Fruit fly (Drosophila melanogaster) whole organism, embryonic: Measurements from ENCODE around the gene scrt.

ENCODE experiments used
- B-H1 ChIP-seq: fragments of 200-800 bp; sonication (Bioruptor generic); IDR thresholded peaks from 3 replicates; pipeline ENCODE4 v1.3.6; 2022; ENCODE audit warnings: missing biosample characterization, missing genetic modification characterization
- CG10321 ChIP-seq: fragments of 200-800 bp; sonication (Bioruptor generic); IDR thresholded peaks from 2 replicates; pipeline ENCODE4 v1.3.6; 2022; ENCODE audit warnings: missing biosample characterization, missing genetic modification characterization
- CG10366 ChIP-seq: fragments of 200-800 bp; sonication (Bioruptor generic); IDR thresholded peaks from 2 replicates; pipeline ENCODE4 v1.3.6; 2022; ENCODE audit warnings: missing biosample characterization, missing genetic modification characterization
- CG10462 ChIP-seq: fragments of 200-800 bp; sonication (Bioruptor generic); optimal IDR thresholded peaks from 2 replicates; lab custom pipeline; 2016; ENCODE audit warnings: missing biosample characterization, missing genetic modification characterization
- CG10565 ChIP-seq: fragments of 200-800 bp; sonication (Bioruptor generic); optimal IDR thresholded peaks from 3 replicates; lab custom pipeline; 2016; ENCODE audit warnings: missing biosample characterization, mild to moderate bottlenecking, missing genetic modification characterization
- CG11247 ChIP-seq: fragments of 200-800 bp; sonication (Bioruptor generic); IDR thresholded peaks from 2 replicates; pipeline ENCODE4 v1.3.6; 2022; ENCODE audit warnings: missing biosample characterization, missing genetic modification characterization
- CG12071 ChIP-seq: fragments of 200-800 bp; sonication (Bioruptor generic); optimal IDR thresholded peaks from 3 replicates; lab custom pipeline; 2018; ENCODE audit warnings: missing biosample characterization, mild to moderate bottlenecking, missing genetic modification characterization
- CG12659 ChIP-seq: fragments of 200-800 bp; sonication (Bioruptor generic); optimal IDR thresholded peaks from 3 replicates; lab custom pipeline; 2017; ENCODE audit warnings: mild to moderate bottlenecking, missing biosample characterization, missing genetic modification reagents, missing genetic modification characterization
- CG13775 ChIP-seq: fragments of 200-800 bp; sonication (Bioruptor generic); optimal IDR thresholded peaks from 3 replicates; lab custom pipeline; 2017; ENCODE audit warnings: missing biosample characterization, mild to moderate bottlenecking, missing genetic modification characterization
- CG14014 ChIP-seq: fragments of 200-800 bp; sonication (Bioruptor generic); IDR thresholded peaks from 2 replicates; pipeline ENCODE4 v1.3.6; 2022; ENCODE audit warnings: missing biosample characterization, missing genetic modification characterization
- CG14667 ChIP-seq: fragments of 200-800 bp; sonication (Bioruptor generic); IDR thresholded peaks from 2 replicates; pipeline ENCODE4 v1.3.6; 2022; ENCODE audit warnings: missing biosample characterization, missing genetic modification characterization
- CG15011 ChIP-seq: fragments of 200-800 bp; sonication (Bioruptor generic); optimal IDR thresholded peaks from 3 replicates; lab custom pipeline; 2018; ENCODE audit warnings: missing biosample characterization, mild to moderate bottlenecking, missing genetic modification characterization
- CG15601 ChIP-seq: fragments of 200-800 bp; sonication (Bioruptor generic); optimal IDR thresholded peaks from 3 replicates; lab custom pipeline; 2019; ENCODE audit warnings: missing biosample characterization, mild to moderate bottlenecking, missing genetic modification characterization, moderate library complexity
- CG17802 ChIP-seq: fragments of 200-800 bp; sonication (Bioruptor generic); optimal IDR thresholded peaks from 2 replicates; lab custom pipeline; 2018; ENCODE audit warnings: missing biosample characterization, mild to moderate bottlenecking, missing genetic modification characterization, moderate library complexity
- CG18011 ChIP-seq: fragments of 200-800 bp; sonication (Bioruptor generic); optimal IDR thresholded peaks from 2 replicates; lab custom pipeline; 2017; ENCODE audit warnings: missing biosample characterization, missing genetic modification characterization, mild to moderate bottlenecking, moderate library complexity, missing genotype
- CG2875 ChIP-seq: fragments of 200-800 bp; sonication (Bioruptor generic); optimal IDR thresholded peaks from 2 replicates; lab custom pipeline; 2017; ENCODE audit warnings: missing biosample characterization, mild to moderate bottlenecking, missing genetic modification characterization, missing genetic modification reagents
- CG3407 ChIP-seq: fragments of 200-800 bp; sonication (Bioruptor generic); optimal IDR thresholded peaks from 2 replicates; lab custom pipeline; 2018; ENCODE audit warnings: missing biosample characterization, mild to moderate bottlenecking, missing genetic modification characterization
- CG4730 ChIP-seq: fragments of 200-800 bp; sonication (Bioruptor generic); IDR thresholded peaks from 2 replicates; pipeline ENCODE4 v1.3.6; 2022; ENCODE audit warnings: missing biosample characterization, missing genetic modification characterization
- CG5953 ChIP-seq: fragments of 200-800 bp; sonication (Bioruptor generic); IDR thresholded peaks from 2 replicates; pipeline ENCODE4 v1.3.6; 2022; ENCODE audit warnings: missing biosample characterization, missing genetic modification characterization
- CG8089 ChIP-seq: fragments of 200-800 bp; sonication (Bioruptor generic); optimal IDR thresholded peaks from 3 replicates; lab custom pipeline; 2016; ENCODE audit warnings: missing biosample characterization, missing genetic modification characterization
- CG9437 ChIP-seq: fragments of 200-800 bp; sonication (Bioruptor generic); optimal IDR thresholded peaks from 2 replicates; lab custom pipeline; 2018; ENCODE audit warnings: missing biosample characterization, mild to moderate bottlenecking, missing genetic modification characterization
- CoRest ChIP-seq: fragments of 200-800 bp; sonication (Bioruptor generic); optimal IDR thresholded peaks from 3 replicates; lab custom pipeline; 2018; ENCODE audit warnings: missing biosample characterization, mild to moderate bottlenecking, missing genetic modification characterization, moderate library complexity
- Dbx ChIP-seq: fragments of 200-800 bp; sonication (Bioruptor generic); IDR thresholded peaks from 3 replicates; pipeline ENCODE4 v1.3.6; 2022; ENCODE audit warnings: missing biosample characterization, missing genetic modification characterization
- Dfd ChIP-seq, 2 experiments: fragments of >200 bp; optimal IDR thresholded peaks; 2 replicates each; lab custom pipeline; 2017; ENCODE audit warnings: missing biosample characterization in 2 of 2, missing genetic modification characterization in 2 of 2
- Fer1 ChIP-seq: fragments of 200-800 bp; sonication (Bioruptor generic); optimal IDR thresholded peaks from 2 replicates; lab custom pipeline; 2017; ENCODE audit warnings: missing biosample characterization, mild to moderate bottlenecking, missing genetic modification characterization
- GATAe ChIP-seq: fragments of 200-800 bp; sonication (Bioruptor generic); conservative IDR thresholded peaks from 2 replicates; pipeline ENCODE4 v1.3.6; 2022; ENCODE audit warnings: missing biosample characterization, missing genetic modification characterization
- HLH54F ChIP-seq: fragments of 200-800 bp; sonication (Bioruptor generic); optimal IDR thresholded peaks from 3 replicates; lab custom pipeline; 2016; ENCODE audit warnings: missing biosample characterization, missing genetic modification characterization
- Hey ChIP-seq: fragments of 200-800 bp; sonication (Bioruptor generic); optimal IDR thresholded peaks from 3 replicates; lab custom pipeline; 2018; ENCODE audit warnings: missing biosample characterization, mild to moderate bottlenecking, missing genetic modification characterization
- Mes4 ChIP-seq: fragments of 200-800 bp; sonication (Bioruptor generic); optimal IDR thresholded peaks from 2 replicates; lab custom pipeline; 2016; ENCODE audit warnings: missing biosample characterization, missing genetic modification characterization
- Mrtf ChIP-seq: fragments of 200-800 bp; sonication (Bioruptor generic); IDR thresholded peaks from 3 replicates; pipeline ENCODE4 v1.3.6; 2022; ENCODE audit warnings: missing biosample characterization, missing genetic modification characterization
- NC2β ChIP-seq: fragments of 200-800 bp; sonication (Bioruptor generic); optimal IDR thresholded peaks from 2 replicates; lab custom pipeline; 2016; ENCODE audit warnings: missing biosample characterization, missing genetic modification characterization
- Nf-YA ChIP-seq: fragments of 200-800 bp; sonication (Bioruptor generic); IDR thresholded peaks from 2 replicates; pipeline ENCODE4 v1.3.6; 2022; ENCODE audit warnings: missing biosample characterization, missing genetic modification characterization
- Ravus ChIP-seq: fragments of 200-800 bp; sonication (Bioruptor generic); IDR thresholded peaks from 2 replicates; pipeline ENCODE4 v1.3.6; 2022; ENCODE audit warnings: missing biosample characterization, missing genetic modification characterization
- Sox100B ChIP-seq: fragments of 200-800 bp; sonication (Bioruptor generic); optimal IDR thresholded peaks from 3 replicates; lab custom pipeline; 2018; ENCODE audit warnings: missing biosample characterization, mild to moderate bottlenecking, missing genetic modification characterization
- bab2 ChIP-seq: fragments of 200-800 bp; sonication (Bioruptor generic); optimal IDR thresholded peaks from 2 replicates; lab custom pipeline; 2016; ENCODE audit warnings: missing biosample characterization, missing genetic modification characterization
- bcd ChIP-seq: fragments of 200-800 bp; sonication (Bioruptor generic); optimal IDR thresholded peaks from 2 replicates; lab custom pipeline; 2017; ENCODE audit warnings: missing biosample characterization, mild to moderate bottlenecking, missing genetic modification characterization
- cwo ChIP-seq: fragments of 200-800 bp; sonication (Bioruptor generic); optimal IDR thresholded peaks from 3 replicates; lab custom pipeline; 2017; ENCODE audit warnings: missing biosample characterization, missing genetic modification characterization, mild to moderate bottlenecking, moderate library complexity, missing genetic modification reagents
- ewg ChIP-seq: fragments of 200-800 bp; sonication (Bioruptor generic); optimal IDR thresholded peaks from 3 replicates; lab custom pipeline; 2017; ENCODE audit warnings: mild to moderate bottlenecking, missing biosample characterization, missing genetic modification reagents, missing genetic modification characterization
- fd96Cb ChIP-seq: fragments of 200-800 bp; sonication (Bioruptor generic); optimal IDR thresholded peaks from 2 replicates; lab custom pipeline; 2018; ENCODE audit warnings: missing biosample characterization, mild to moderate bottlenecking, missing genetic modification characterization, moderate library complexity
- fru ChIP-seq: fragments of >200 bp; optimal IDR thresholded peaks from 2 replicates; lab custom pipeline; 2017
- inv ChIP-seq: fragments of 200-800 bp; sonication (Bioruptor generic); IDR thresholded peaks from 2 replicates; pipeline ENCODE4 v1.3.6; 2022; ENCODE audit warnings: missing biosample characterization, missing genetic modification characterization; ENCODE audit not compliant: partially characterized antibody
- lab ChIP-seq: fragments of 200-800 bp; sonication (Bioruptor generic); optimal IDR thresholded peaks from 3 replicates; lab custom pipeline; 2017; ENCODE audit warnings: missing biosample characterization, missing genetic modification characterization, mild to moderate bottlenecking, moderate library complexity, missing genetic modification reagents
- lola ChIP-seq, 3 experiments: fragments of >200 bp in 2 of 3; fragments of 200-800 bp in 1 of 3; sonication (Bioruptor generic) in 1 of 3; optimal IDR thresholded peaks; 2 replicates each; lab custom pipeline; 2017 to 2019; ENCODE audit warnings: missing biosample characterization in 3 of 3, missing genetic modification characterization in 3 of 3, mild to moderate bottlenecking in 1 of 3, moderate library complexity in 1 of 3
- nmo ChIP-seq: fragments of 200-800 bp; sonication (Bioruptor generic); optimal IDR thresholded peaks from 2 replicates; lab custom pipeline; 2018; ENCODE audit warnings: missing biosample characterization, mild to moderate bottlenecking, missing genetic modification characterization, moderate library complexity
- nom ChIP-seq: fragments of 200-800 bp; sonication (Bioruptor generic); optimal IDR thresholded peaks from 2 replicates; lab custom pipeline; 2017; ENCODE audit warnings: missing biosample characterization, missing genetic modification characterization, mild to moderate bottlenecking, moderate library complexity, missing genetic modification reagents
- oc ChIP-seq: fragments of 200-800 bp; sonication (Bioruptor generic); optimal IDR thresholded peaks from 2 replicates; lab custom pipeline; 2018; ENCODE audit warnings: missing biosample characterization, mild to moderate bottlenecking, missing genetic modification characterization, moderate library complexity
- run ChIP-seq: fragments of 200-800 bp; sonication (Bioruptor generic); optimal IDR thresholded peaks from 3 replicates; lab custom pipeline; 2018; ENCODE audit warnings: missing biosample characterization, mild to moderate bottlenecking, missing genetic modification characterization
- sd ChIP-seq: fragments of 200-800 bp; sonication (Bioruptor generic); optimal IDR thresholded peaks from 3 replicates; lab custom pipeline; 2018; ENCODE audit warnings: missing biosample characterization, mild to moderate bottlenecking, missing genetic modification characterization, moderate library complexity
- so ChIP-seq: fragments of 200-800 bp; sonication (Bioruptor generic); IDR thresholded peaks from 3 replicates; pipeline ENCODE4 v1.3.6; 2022; ENCODE audit warnings: missing biosample characterization, missing genetic modification characterization
- trem ChIP-seq: fragments of 200-800 bp; optimal IDR thresholded peaks from 3 replicates; lab custom pipeline; 2019; ENCODE audit warnings: missing biosample characterization, mild to moderate bottlenecking, missing genetic modification characterization, moderate library complexity
- zfh1 ChIP-seq: fragments of 200-800 bp; sonication (Bioruptor generic); IDR thresholded peaks from 3 replicates; pipeline ENCODE4 v1.3.6; 2022; ENCODE audit warnings: missing biosample characterization, missing genetic modification characterization

The scrt gene

DNA sequence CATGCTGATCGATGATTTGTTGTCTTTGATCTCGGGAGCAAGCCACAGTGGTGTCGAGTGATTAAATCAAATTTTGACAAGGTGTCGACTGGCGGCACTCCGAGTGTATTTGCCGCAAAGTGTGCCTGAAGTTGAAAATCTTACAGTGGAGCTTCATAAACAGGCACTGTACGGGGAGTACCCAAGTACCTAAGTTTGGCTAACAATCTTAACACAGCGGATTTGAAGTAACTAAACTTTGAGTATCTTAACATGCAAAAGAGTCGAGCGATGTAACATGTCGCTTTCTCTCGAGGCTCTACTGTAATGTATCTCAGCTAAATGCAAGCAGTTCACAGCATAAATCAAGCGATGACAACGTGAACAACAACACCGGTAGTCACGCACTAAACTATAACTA, 33.1 kb downstream of the scrt start:
- TF ChIP-seq CG5953 (GFP tag; lab: Robert Waterston, UW) (peak; percentile 55; the same call in 1 of the 2 replicates), bab2 (GFP tag; lab: Kevin White, UChicago) (peak; percentile 54), Hey (no peak), trem (tag; lab: Kevin White, UChicago) (peak; percentile 60), CG14667 (peak; percentile 52; the same call in 1 of the 2 replicates), Ravus (no peak), HLH54F (GFP tag; lab: Kevin White, UChicago) (no peak), nmo (GFP tag; lab: Kevin White, UChicago) (peak; percentile 79), CG15601 (peak; percentile 65), CG3407 (GFP tag; lab: Kevin White, UChicago) (peak; percentile 29), CG17802 (peak; percentile 25), ewg (peak; percentile 56), Fer1 (GFP tag; lab: Kevin White, UChicago) (no peak), Sox100B (GFP tag; lab: Kevin White, UChicago) (peak; percentile 25), B-H1 (GFP tag; lab: Robert Waterston, UW) (0 out of 3 replicates have a peak, but pooled peaks have one; percentile 11), CoRest (peak; percentile 67), CG10565 (GFP tag; lab: Kevin White, UChicago) (no peak), so (GFP tag; lab: Robert Waterston, UW) (0 out of 3 replicates have a peak, but pooled peaks have one; percentile 13), Dbx (no peak), NC2β (peak; percentile 57), bcd (GFP tag; lab: Kevin White, UChicago) (peak; percentile 46), nom (GFP tag; lab: Kevin White, UChicago) (no peak), CG18011 (GFP tag; lab: Kevin White, UChicago) (no peak), CG15011 (GFP tag; lab: Kevin White, UChicago) (no peak), CG12071 (peak; percentile 25), Nf-YA (GFP tag; lab: Robert Waterston, UW) (peak; percentile 61), CG14014 (GFP tag; lab: Robert Waterston, UW) (peak; percentile 42; the same call in 1 of the 2 replicates), CG11247 (no peak), fru (lab: Kevin White, UChicago) (no peak), CG9437 (GFP tag; lab: Kevin White, UChicago) (no peak), Mrtf (peak; percentile 61; the same call in 1 of the 3 replicates), lab (GFP tag; lab: Kevin White, UChicago) (peak; percentile 29), CG13775 (GFP tag; lab: Kevin White, UChicago) (peak; percentile 42), CG10321 (GFP tag; lab: Robert Waterston, UW) (no peak), Mes4 (GFP tag; lab: Kevin White, UChicago) (peak; percentile 54), GATAe (GFP tag; lab: Robert Waterston, UW) (no peak), cwo (no peak), CG12659 (GFP tag; lab: Kevin White, UChicago) (peak; percentile 11), CG2875 (GFP tag; lab: Kevin White, UChicago) (peak; percentile 58), sd (no peak), Dfd (GFP tag; optimal IDR thresholded peaks at IDR 0.05; lab: Kevin White, UChicago) (no peak), CG8089 (GFP tag; lab: Kevin White, UChicago) (peak; percentile 58), CG4730 (GFP tag; lab: Robert Waterston, UW) (peak; percentile 58), zfh1 (peak; percentile 90), CG10366 (GFP tag; lab: Robert Waterston, UW) (peak; percentile 66), CG10462 (GFP tag; lab: Kevin White, UChicago) (peak; percentile 20), run (tag; lab: Kevin White, UChicago) (no peak), fd96Cb (peak; percentile 76), oc (tag; lab: Kevin White, UChicago) (no peak), lola (GFP tag; optimal IDR thresholded peaks at IDR 0.05; lab: Kevin White, UChicago) (peak in 1 of 3 experiments; percentile 76), inv (GFP tag; lab: Robert Waterston, UW) (no peak)
